Fruit fly (Drosophila melanogaster) whole organism, prepupa: ENCODE measurements around the gene Rfk.
A peak's percentile ranks its signal among the peaks of the same experiment; 100 is the strongest.

Experiments used
- Blimp-1 ChIP-seq: fragments of 200-800 bp; sonication (Bioruptor generic); optimal IDR thresholded peaks from 3 replicates; lab custom pipeline; 2017; ENCODE audit warnings: missing biosample characterization, missing genetic modification characterization, mild to moderate bottlenecking, moderate library complexity, missing genetic modification reagents
- CG10631 ChIP-seq: fragments of 200-800 bp; sonication (Bioruptor generic); optimal IDR thresholded peaks from 2 replicates; lab custom pipeline; 2016; ENCODE audit warnings: missing biosample characterization, missing genetic modification characterization
- CG10669 ChIP-seq: fragments of 200-800 bp; sonication (Bioruptor generic); optimal IDR thresholded peaks from 3 replicates; lab custom pipeline; 2018; ENCODE audit warnings: missing biosample characterization, mild to moderate bottlenecking, missing genetic modification characterization, moderate library complexity
- CG11294 ChIP-seq: fragments of 200-800 bp; sonication (Bioruptor generic); IDR thresholded peaks from 2 replicates; pipeline ENCODE4 v1.3.6; 2022; ENCODE audit warnings: missing biosample characterization, missing genetic modification characterization
- CG11902 ChIP-seq: fragments of 200-800 bp; sonication (Bioruptor generic); optimal IDR thresholded peaks from 3 replicates; lab custom pipeline; 2016; ENCODE audit warnings: missing biosample characterization, missing genetic modification characterization
- CG15336 ChIP-seq: fragments of 200-800 bp; sonication (Bioruptor generic); IDR thresholded peaks from 2 replicates; pipeline ENCODE4 v1.3.6; 2022; ENCODE audit warnings: missing biosample characterization, missing genetic modification characterization
- CG16779 ChIP-seq: fragments of 200-800 bp; sonication (Bioruptor generic); optimal IDR thresholded peaks from 3 replicates; lab custom pipeline; 2017; ENCODE audit warnings: missing biosample characterization, mild to moderate bottlenecking, missing genetic modification characterization
- CG3032 ChIP-seq: fragments of 200-800 bp; optimal IDR thresholded peaks from 2 replicates; lab custom pipeline; 2019; ENCODE audit warnings: missing biosample characterization, mild to moderate bottlenecking, missing genetic modification characterization, moderate library complexity
- CG32006 ChIP-seq: fragments of 200-800 bp; sonication (Bioruptor generic); optimal IDR thresholded peaks from 3 replicates; lab custom pipeline; 2017; ENCODE audit warnings: missing biosample characterization, mild to moderate bottlenecking, missing genetic modification characterization
- CG3919 ChIP-seq: fragments of 200-800 bp; sonication (Bioruptor generic); optimal IDR thresholded peaks from 3 replicates; lab custom pipeline; 2016; ENCODE audit warnings: missing biosample characterization, missing genetic modification characterization
- CG4318 ChIP-seq: fragments of 200-800 bp; sonication (Bioruptor generic); optimal IDR thresholded peaks from 3 replicates; lab custom pipeline; 2017; ENCODE audit warnings: missing biosample characterization, mild to moderate bottlenecking, missing genetic modification characterization
- CG6163 ChIP-seq: fragments of 200-800 bp; sonication (Bioruptor generic); IDR thresholded peaks from 3 replicates; pipeline ENCODE4 v1.3.6; 2022; ENCODE audit warnings: missing biosample characterization, missing genetic modification characterization
- CG6276 ChIP-seq: fragments of 200-800 bp; sonication (Bioruptor generic); optimal IDR thresholded peaks from 2 replicates; lab custom pipeline; 2017; ENCODE audit warnings: missing biosample characterization, mild to moderate bottlenecking, missing genetic modification characterization
- CG6808 ChIP-seq: fragments of 200-800 bp; sonication (Bioruptor generic); optimal IDR thresholded peaks from 3 replicates; lab custom pipeline; 2017; ENCODE audit warnings: missing biosample characterization, missing genetic modification characterization, mild to moderate bottlenecking, moderate library complexity, missing genetic modification reagents
- CG6854 ChIP-seq: fragments of 200-800 bp; sonication (Bioruptor generic); optimal IDR thresholded peaks from 2 replicates; lab custom pipeline; 2017; ENCODE audit warnings: missing biosample characterization, mild to moderate bottlenecking, missing genetic modification characterization
- CG7368 ChIP-seq: fragments of 200-800 bp; sonication (Bioruptor generic); optimal IDR thresholded peaks from 3 replicates; lab custom pipeline; 2016; ENCODE audit warnings: missing biosample characterization, missing genetic modification characterization
- CG8319 ChIP-seq: fragments of 200-800 bp; sonication (Bioruptor generic); optimal IDR thresholded peaks from 3 replicates; lab custom pipeline; 2016; ENCODE audit warnings: missing biosample characterization, missing genetic modification characterization
- CG8632 ChIP-seq: fragments of 200-800 bp; sonication (Bioruptor generic); optimal IDR thresholded peaks from 3 replicates; lab custom pipeline; 2016; ENCODE audit warnings: missing biosample characterization, missing genetic modification characterization
- Eip75B ChIP-seq: fragments of 200-800 bp; sonication (Bioruptor generic); optimal IDR thresholded peaks from 3 replicates; lab custom pipeline; 2016; ENCODE audit warnings: missing biosample characterization, missing genetic modification characterization
- Eip78C ChIP-seq: fragments of 200-800 bp; sonication (Bioruptor generic); peaks from one replicate; lab custom pipeline; 2016; ENCODE audit warnings: missing biosample characterization, missing genetic modification characterization
- Eip93F ChIP-seq: fragments of 200-800 bp; sonication (Bioruptor generic); optimal IDR thresholded peaks from 2 replicates; lab custom pipeline; 2016; ENCODE audit warnings: missing biosample characterization, mild to moderate bottlenecking, missing genetic modification characterization
- Ets96B ChIP-seq: fragments of 200-800 bp; optimal IDR thresholded peaks from 2 replicates; lab custom pipeline; 2019; ENCODE audit warnings: missing biosample characterization, mild to moderate bottlenecking, missing genetic modification characterization, moderate library complexity
- Hr38 ChIP-seq: sonication (Bioruptor generic); optimal IDR thresholded peaks from 2 replicates; lab custom pipeline; 2016; ENCODE audit warnings: missing biosample characterization, missing genetic modification characterization
- Hr39 ChIP-seq: fragments of 200-800 bp; sonication (Bioruptor generic); optimal IDR thresholded peaks from 2 replicates; lab custom pipeline; 2016; ENCODE audit warnings: missing biosample characterization, missing genetic modification characterization
- Hr4 ChIP-seq: fragments of 200-800 bp; sonication (Bioruptor generic); optimal IDR thresholded peaks from 3 replicates; lab custom pipeline; 2016; ENCODE audit warnings: missing biosample characterization, missing genetic modification characterization
- Lpt ChIP-seq: fragments of 200-800 bp; sonication (Bioruptor generic); optimal IDR thresholded peaks from 3 replicates; lab custom pipeline; 2016; ENCODE audit warnings: missing biosample characterization, missing genetic modification characterization
- Met ChIP-seq: fragments of 200-800 bp; sonication (Bioruptor generic); optimal IDR thresholded peaks from 3 replicates; lab custom pipeline; 2016; ENCODE audit warnings: missing biosample characterization, missing genetic modification characterization
- OdsH ChIP-seq: fragments of 200-800 bp; sonication (Bioruptor generic); optimal IDR thresholded peaks from 3 replicates; lab custom pipeline; 2016; ENCODE audit warnings: missing biosample characterization, missing genetic modification characterization
- Smox ChIP-seq: fragments of 200-800 bp; sonication (Bioruptor generic); optimal IDR thresholded peaks from 3 replicates; lab custom pipeline; 2016; ENCODE audit warnings: missing biosample characterization, missing genetic modification characterization
- Sox102F ChIP-seq: fragments of 200-800 bp; sonication (Bioruptor generic); optimal IDR thresholded peaks from 2 replicates; lab custom pipeline; 2016; ENCODE audit warnings: missing biosample characterization, mild to moderate bottlenecking, missing genetic modification characterization
- Sox14 ChIP-seq: fragments of 200-800 bp; sonication (Bioruptor generic); optimal IDR thresholded peaks from 3 replicates; lab custom pipeline; 2016; ENCODE audit warnings: missing biosample characterization, missing genetic modification characterization
- achi ChIP-seq: fragments of 200-800 bp; sonication (Bioruptor generic); optimal IDR thresholded peaks from 3 replicates; lab custom pipeline; 2016; ENCODE audit warnings: missing biosample characterization, missing genetic modification characterization
- cyc ChIP-seq: fragments of 200-800 bp; sonication (Bioruptor generic); optimal IDR thresholded peaks from 3 replicates; lab custom pipeline; 2016; ENCODE audit warnings: missing biosample characterization, missing genetic modification characterization
- esn ChIP-seq: fragments of 200-800 bp; sonication (Bioruptor generic); optimal IDR thresholded peaks from 2 replicates; lab custom pipeline; 2016; ENCODE audit warnings: missing biosample characterization, mild to moderate bottlenecking, missing genetic modification characterization, moderate library complexity
- fd59A ChIP-seq: fragments of 200-800 bp; sonication (Bioruptor generic); optimal IDR thresholded peaks from 2 replicates; lab custom pipeline; 2017; ENCODE audit warnings: missing biosample characterization, mild to moderate bottlenecking, missing genetic modification characterization, missing genetic modification reagents
- fd85E ChIP-seq: fragments of 200-800 bp; sonication (Bioruptor generic); optimal IDR thresholded peaks from 3 replicates; lab custom pipeline; 2016; ENCODE audit warnings: missing biosample characterization, missing genetic modification characterization
- lz ChIP-seq: fragments of 200-800 bp; sonication (Bioruptor generic); optimal IDR thresholded peaks from 3 replicates; lab custom pipeline; 2016; ENCODE audit warnings: missing biosample characterization, missing genetic modification characterization
- net ChIP-seq: fragments of 200-800 bp; sonication (Bioruptor generic); optimal IDR thresholded peaks from 3 replicates; lab custom pipeline; 2016; ENCODE audit warnings: missing biosample characterization, missing genetic modification characterization
- pdm3 ChIP-seq: fragments of 200-800 bp; sonication (Bioruptor generic); optimal IDR thresholded peaks from 3 replicates; lab custom pipeline; 2016; ENCODE audit warnings: missing biosample characterization, missing genetic modification characterization
- salr ChIP-seq, 2 experiments: fragments of 200-800 bp; sonication (Bioruptor generic); optimal IDR thresholded peaks; 3 replicates each; lab custom pipeline; 2016 to 2018; ENCODE audit warnings: missing biosample characterization in 2 of 2, missing genetic modification characterization in 2 of 2, mild to moderate bottlenecking in 1 of 2
- spab ChIP-seq: fragments of 200-800 bp; sonication (Bioruptor generic); optimal IDR thresholded peaks from 2 replicates; lab custom pipeline; 2017; ENCODE audit warnings: missing biosample characterization, mild to moderate bottlenecking, missing genetic modification characterization, missing genetic modification reagents
- ss ChIP-seq, 2 experiments: fragments of 200-800 bp; sonication (Bioruptor generic); optimal IDR thresholded peaks; 2 replicates in 1 of 2; 3 replicates in 1 of 2; lab custom pipeline; 2017 to 2018; ENCODE audit warnings: mild to moderate bottlenecking in 2 of 2, missing biosample characterization in 2 of 2, missing genetic modification characterization in 2 of 2, moderate library complexity in 1 of 2
- svp ChIP-seq: fragments of 200-800 bp; sonication (Bioruptor generic); peaks from one replicate; lab custom pipeline; 2016; ENCODE audit warnings: missing biosample characterization, missing genetic modification characterization
- vri ChIP-seq: fragments of 200-800 bp; sonication (Bioruptor generic); optimal IDR thresholded peaks from 3 replicates; lab custom pipeline; 2016; ENCODE audit warnings: missing biosample characterization, mild to moderate bottlenecking, missing genetic modification characterization

The Rfk gene

DNA sequence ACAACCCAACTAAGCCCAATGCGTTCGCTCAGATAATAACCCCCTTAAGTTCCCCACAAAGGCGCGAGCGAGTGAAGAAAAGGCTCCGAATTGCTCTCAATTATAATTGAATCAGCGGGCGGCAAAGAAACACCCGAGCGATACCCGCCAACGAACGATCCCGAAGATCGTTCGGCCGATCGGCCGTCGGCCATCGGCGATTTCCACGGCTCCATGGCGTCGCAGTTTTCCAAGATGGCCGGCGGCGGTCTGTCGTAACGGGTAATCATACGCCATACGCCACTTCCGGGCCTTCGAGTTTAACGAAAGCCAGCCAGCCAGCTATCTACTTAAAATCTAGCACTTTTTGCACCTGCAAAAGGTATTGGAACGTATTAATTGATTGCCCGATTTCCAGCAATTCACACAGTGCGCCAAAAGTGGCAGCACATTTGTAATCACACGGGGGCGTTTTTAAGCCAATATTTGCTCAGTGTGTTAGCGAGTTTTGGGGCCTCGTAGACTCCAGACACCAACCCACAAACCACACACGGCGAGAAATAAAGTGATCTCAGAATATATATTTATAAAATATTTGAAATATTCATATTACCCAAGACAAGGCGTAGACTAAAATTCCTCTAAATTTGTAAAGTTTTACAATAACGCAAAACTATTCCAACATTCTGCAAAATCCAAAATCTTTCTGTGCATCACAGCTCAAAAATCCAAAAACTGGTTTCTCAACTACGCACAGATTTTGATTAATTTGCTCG, 20.7 kb downstream of the Rfk start (continued):
- TF ChIP-seq CG6276 (GFP tag; lab: Kevin White, UChicago) (peak; percentile 45), net (GFP tag; lab: Kevin White, UChicago) (peak; percentile 52), ss (GFP tag; optimal IDR thresholded peaks at IDR 0.05; lab: Kevin White, UChicago) (peak; percentile 4 to 71), Eip78C (GFP tag; lab: Kevin White, UChicago) (peak; percentile 71), CG6854 (GFP tag; lab: Kevin White, UChicago) (peak; percentile 10), Hr38 (GFP tag; lab: Kevin White, UChicago) (no peak), salr (GFP tag; optimal IDR thresholded peaks at IDR 0.05; lab: Kevin White, UChicago) (no peak), CG11902 (no peak), CG16779 (no peak), Ets96B (tag; lab: Kevin White, UChicago) (no peak), achi (GFP tag; lab: Kevin White, UChicago) (peak; percentile 54), CG3032 (tag; lab: Kevin White, UChicago) (peak; percentile 46), fd85E (no peak), spab (GFP tag; lab: Kevin White, UChicago) (peak; percentile 29), CG15336 (peak; percentile 87), Blimp-1 (GFP tag; lab: Kevin White, UChicago) (no peak), esn (GFP tag; lab: Kevin White, UChicago) (peak; percentile 14), Sox102F (no peak), CG32006 (GFP tag; lab: Kevin White, UChicago) (peak; percentile 77), lz (GFP tag; lab: Kevin White, UChicago) (no peak), OdsH (GFP tag; lab: Kevin White, UChicago) (peak; percentile 57)
- TF ChIP-seq, all 60 proteins: peak for 30

DNA sequence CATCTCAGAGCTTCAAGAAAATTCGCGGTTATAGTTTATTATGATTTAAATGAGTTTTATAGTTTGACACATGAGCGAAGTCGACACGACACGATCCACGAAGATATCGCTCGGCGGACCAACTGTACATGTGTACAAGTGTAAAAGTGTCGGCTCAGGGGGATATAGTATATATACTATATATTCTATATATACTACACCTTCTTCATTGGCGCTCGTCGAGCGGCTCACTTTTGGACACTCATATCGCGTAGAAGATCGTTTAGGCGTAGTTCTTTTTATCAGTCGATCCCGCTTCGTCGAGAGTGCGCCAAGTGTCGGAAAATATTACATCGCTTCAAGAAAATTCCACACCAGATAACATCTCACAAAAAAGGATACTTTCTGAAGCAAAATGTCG, 22.1 kb downstream of the Rfk start, which contains the start of gene wtrw:
TSS of gene wtrw (plus strand) at position 301 of the 400 bp plus-strand sequence.
- no peak for TF ChIP-seq CG8319 (GFP tag; lab: Kevin White, UChicago)
- no peak for TF ChIP-seq CG3919 (GFP tag; lab: Kevin White, UChicago)
- TF ChIP-seq Eip75B: no peak
- no peak for TF ChIP-seq cyc (GFP tag; lab: Kevin White, UChicago)
- no peak for TF ChIP-seq Ets96B (tag; lab: Kevin White, UChicago)
- TF ChIP-seq vri (GFP tag; lab: Kevin White, UChicago): no peak
- no peak for TF ChIP-seq pdm3 (GFP tag; lab: Kevin White, UChicago)
- no peak for TF ChIP-seq Hr39 (GFP tag; lab: Kevin White, UChicago)
- TF ChIP-seq salr (GFP tag; optimal IDR thresholded peaks at IDR 0.05; lab: Kevin White, UChicago): no peak
- TF ChIP-seq CG10669 (GFP tag; lab: Kevin White, UChicago): no peak
- TF ChIP-seq CG8632: no peak
- TF ChIP-seq svp (GFP tag; lab: Kevin White, UChicago): no peak

DNA sequence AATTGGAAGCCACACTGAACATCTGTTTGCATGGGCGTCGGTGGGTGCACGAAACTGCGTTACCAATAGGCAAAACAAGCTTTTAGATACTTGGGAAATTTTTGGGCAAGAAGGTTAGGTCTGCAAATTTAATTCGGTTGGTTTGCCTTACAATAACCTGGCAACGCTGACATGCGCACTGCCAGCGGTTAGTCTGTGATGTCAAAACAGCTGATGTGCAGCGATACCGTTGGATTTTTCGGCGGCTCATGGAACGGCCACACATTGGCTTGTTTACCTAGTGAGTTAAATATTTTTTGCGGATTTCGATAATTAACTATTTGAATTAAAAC, 26.3 kb downstream of the Rfk start, which contains the start of gene ArgRS-m:
TSS of gene ArgRS-m (plus strand) at position 187 of the 332 bp plus-strand sequence.
- TF ChIP-seq CG6276 (GFP tag; lab: Kevin White, UChicago) (no peak), Sox14 (GFP tag; lab: Kevin White, UChicago) (peak; percentile 80), CG6854 (GFP tag; lab: Kevin White, UChicago) (no peak), CG11294 (GFP tag; lab: Robert Waterston, UW) (peak; percentile 30; the same call in 1 of the 2 replicates), Eip78C (GFP tag; lab: Kevin White, UChicago) (peak; percentile 79), Hr38 (GFP tag; lab: Kevin White, UChicago) (no peak), CG8632 (peak; percentile 22), CG3919 (GFP tag; lab: Kevin White, UChicago) (peak; percentile 61), CG10631 (GFP tag; lab: Kevin White, UChicago) (peak; percentile 71), Eip93F (GFP tag; lab: Kevin White, UChicago) (no peak), CG3032 (tag; lab: Kevin White, UChicago) (peak; percentile 30), pdm3 (GFP tag; lab: Kevin White, UChicago) (peak; percentile 67), CG11902 (peak; percentile 15), vri (GFP tag; lab: Kevin White, UChicago) (peak; percentile 16), Met (peak; percentile 67), CG16779 (no peak), CG32006 (GFP tag; lab: Kevin White, UChicago) (peak; percentile 64), CG10669 (GFP tag; lab: Kevin White, UChicago) (peak; percentile 15), Hr4 (peak; percentile 79), Lpt (GFP tag; lab: Kevin White, UChicago) (no peak), svp (GFP tag; lab: Kevin White, UChicago) (peak; percentile 83), CG6808 (GFP tag; lab: Kevin White, UChicago) (peak; percentile 33), Smox (GFP tag; lab: Kevin White, UChicago) (peak; percentile 60), CG15336 (peak; percentile 74), Eip75B (peak; percentile 67), salr (GFP tag; optimal IDR thresholded peaks at IDR 0.05; lab: Kevin White, UChicago) (peak in 1 of 2 experiments; percentile 13), fd59A (GFP tag; lab: Kevin White, UChicago) (no peak), CG7368 (GFP tag; lab: Kevin White, UChicago) (peak; percentile 63), CG6163 (GFP tag; lab: Robert Waterston, UW) (peak; percentile 75), Ets96B (tag; lab: Kevin White, UChicago) (peak; percentile 11), CG4318 (GFP tag; lab: Kevin White, UChicago) (peak; percentile 10)
